Fruit fly (Drosophila melanogaster) whole organism, embryonic: ENCODE data around the gene lbl.

Experiments used
- Bdp1 ChIP-seq: fragments of 200-800 bp; sonication (Bioruptor generic); optimal IDR thresholded peaks from 3 replicates; lab custom pipeline; 2016; ENCODE audit warnings: missing biosample characterization, missing genetic modification characterization
- CG11560 ChIP-seq: fragments of 200-800 bp; sonication (Bioruptor generic); IDR thresholded peaks from 3 replicates; pipeline ENCODE4 v1.3.6; 2022; ENCODE audit warnings: missing biosample characterization, missing genetic modification characterization
- CG1529 ChIP-seq: fragments of 200-800 bp; sonication (Bioruptor generic); optimal IDR thresholded peaks from 3 replicates; lab custom pipeline; 2018; ENCODE audit warnings: missing biosample characterization, missing genetic modification characterization
- CG1602 ChIP-seq: fragments of 200-800 bp; sonication (Bioruptor generic); optimal IDR thresholded peaks from 3 replicates; lab custom pipeline; 2016; ENCODE audit warnings: missing biosample characterization, missing genetic modification characterization
- CG17328 ChIP-seq: fragments of 200-800 bp; sonication (Bioruptor generic); IDR thresholded peaks from 2 replicates; pipeline ENCODE4 v1.3.6; 2022; ENCODE audit warnings: missing biosample characterization, missing genetic modification characterization
- CG17385 ChIP-seq: fragments of 200-800 bp; sonication (Bioruptor generic); optimal IDR thresholded peaks from 3 replicates; lab custom pipeline; 2018; ENCODE audit warnings: missing biosample characterization, mild to moderate bottlenecking, missing genetic modification characterization
- CG17568 ChIP-seq: fragments of 200-800 bp; sonication (Bioruptor generic); optimal IDR thresholded peaks from 2 replicates; lab custom pipeline; 2018; ENCODE audit warnings: missing biosample characterization, mild to moderate bottlenecking, missing genetic modification characterization, moderate library complexity
- CG17802 ChIP-seq: fragments of 200-800 bp; sonication (Bioruptor generic); optimal IDR thresholded peaks from 2 replicates; lab custom pipeline; 2018; ENCODE audit warnings: missing biosample characterization, mild to moderate bottlenecking, missing genetic modification characterization, moderate library complexity
- CG1792 ChIP-seq: fragments of 200-800 bp; sonication (Bioruptor generic); optimal IDR thresholded peaks from 2 replicates; lab custom pipeline; 2016; ENCODE audit warnings: missing biosample characterization, missing genetic modification characterization
- CG18764 ChIP-seq: fragments of 200-800 bp; sonication (Bioruptor generic); optimal IDR thresholded peaks from 3 replicates; lab custom pipeline; 2016; ENCODE audit warnings: missing biosample characterization, missing genetic modification characterization
- CG31224 ChIP-seq: fragments of 200-800 bp; sonication (Bioruptor generic); IDR thresholded peaks from 2 replicates; pipeline ENCODE4 v1.3.6; 2022; ENCODE audit warnings: missing biosample characterization, missing genetic modification characterization
- CG31441 ChIP-seq: fragments of 200-800 bp; sonication (Bioruptor generic); IDR thresholded peaks from 2 replicates; pipeline ENCODE4 v1.3.6; 2022; ENCODE audit warnings: missing biosample characterization, missing genetic modification characterization
- CG32532 ChIP-seq: fragments of 200-800 bp; sonication (Bioruptor generic); IDR thresholded peaks from 2 replicates; pipeline ENCODE4 v1.3.6; 2022; ENCODE audit warnings: missing biosample characterization, missing genetic modification characterization
- CG32772 ChIP-seq: fragments of 200-800 bp; sonication (Bioruptor generic); IDR thresholded peaks from 2 replicates; pipeline ENCODE4 v1.3.6; 2022; ENCODE audit warnings: missing biosample characterization, missing genetic modification characterization
- CG4424 ChIP-seq: fragments of 200-800 bp; sonication (Bioruptor generic); optimal IDR thresholded peaks from 3 replicates; lab custom pipeline; 2016; ENCODE audit warnings: missing biosample characterization, missing genetic modification characterization
- CG5180 ChIP-seq: fragments of 200-800 bp; sonication (Bioruptor generic); optimal IDR thresholded peaks from 3 replicates; lab custom pipeline; 2017; ENCODE audit warnings: missing biosample characterization, missing genetic modification characterization, mild to moderate bottlenecking, moderate library complexity, missing genetic modification reagents
- CG7271 ChIP-seq: fragments of 200-800 bp; sonication (Bioruptor generic); optimal IDR thresholded peaks from 2 replicates; lab custom pipeline; 2018; ENCODE audit warnings: missing biosample characterization, mild to moderate bottlenecking, missing genetic modification characterization, moderate library complexity
- CTCF ChIP-seq: fragments of 200-800 bp; sonication (Bioruptor generic); optimal IDR thresholded peaks from 2 replicates; lab custom pipeline; 2017; ENCODE audit warnings: missing biosample characterization, mild to moderate bottlenecking, missing genetic modification characterization, moderate library complexity
- CoRest ChIP-seq: fragments of 200-800 bp; sonication (Bioruptor generic); optimal IDR thresholded peaks from 3 replicates; lab custom pipeline; 2018; ENCODE audit warnings: missing biosample characterization, mild to moderate bottlenecking, missing genetic modification characterization, moderate library complexity
- Dip3 ChIP-seq: fragments of 200-800 bp; sonication (Bioruptor generic); optimal IDR thresholded peaks from 3 replicates; lab custom pipeline; 2016; ENCODE audit warnings: missing biosample characterization, missing genetic modification characterization
- Dll ChIP-seq: fragments of 200-800 bp; sonication (Bioruptor generic); IDR thresholded peaks from 4 replicates; pipeline ENCODE4 v1.3.6; 2022; ENCODE audit warnings: missing biosample characterization, missing genetic modification characterization; ENCODE audit not compliant: partially characterized antibody
- E2f2 ChIP-seq: fragments of 200-800 bp; sonication (Bioruptor generic); IDR thresholded peaks from 2 replicates; pipeline ENCODE4 v1.3.6; 2022; ENCODE audit warnings: missing biosample characterization, missing genetic modification characterization
- Fer3 ChIP-seq: fragments of 200-800 bp; sonication (Bioruptor generic); optimal IDR thresholded peaks from 2 replicates; lab custom pipeline; 2018; ENCODE audit warnings: missing biosample characterization, mild to moderate bottlenecking, missing genetic modification characterization, moderate library complexity
- H2.0 ChIP-seq: fragments of 200-800 bp; sonication (Bioruptor generic); IDR thresholded peaks from 2 replicates; pipeline ENCODE4 v1.3.6; 2022; ENCODE audit warnings: missing biosample characterization, missing genetic modification characterization
- HmgD ChIP-seq: fragments of 200-800 bp; sonication (Bioruptor generic); optimal IDR thresholded peaks from 3 replicates; lab custom pipeline; 2016; ENCODE audit warnings: missing biosample characterization, missing genetic modification characterization
- MBD-R2 ChIP-seq: fragments of 200-800 bp; sonication (Bioruptor generic); IDR thresholded peaks from 2 replicates; pipeline ENCODE4 v1.3.6; 2022; ENCODE audit warnings: missing biosample characterization, missing genetic modification characterization
- Nf-YA ChIP-seq: fragments of 200-800 bp; sonication (Bioruptor generic); IDR thresholded peaks from 2 replicates; pipeline ENCODE4 v1.3.6; 2022; ENCODE audit warnings: missing biosample characterization, missing genetic modification characterization
- Poxn ChIP-seq: fragments of 200-800 bp; sonication (Bioruptor generic); IDR thresholded peaks from 2 replicates; pipeline ENCODE4 v1.3.6; 2022; ENCODE audit warnings: missing biosample characterization, missing genetic modification characterization
- Rx ChIP-seq: fragments of 200-800 bp; sonication (Bioruptor generic); IDR thresholded peaks from 2 replicates; pipeline ENCODE4 v1.3.6; 2022; ENCODE audit warnings: missing biosample characterization, missing genetic modification characterization
- Ssrp ChIP-seq: fragments of 200-800 bp; sonication (Bioruptor generic); optimal IDR thresholded peaks from 2 replicates; lab custom pipeline; 2018; ENCODE audit warnings: missing biosample characterization, mild to moderate bottlenecking, missing genetic modification characterization, moderate library complexity
- abd-A ChIP-seq: fragments of 200-800 bp; sonication (Bioruptor generic); optimal IDR thresholded peaks from 3 replicates; lab custom pipeline; 2019; ENCODE audit warnings: missing biosample characterization, mild to moderate bottlenecking, missing genetic modification characterization, moderate library complexity
- ase ChIP-seq: fragments of 200-800 bp; sonication (Bioruptor generic); IDR thresholded peaks from 3 replicates; pipeline ENCODE4 v1.3.6; 2022; ENCODE audit warnings: missing biosample characterization, missing genetic modification characterization
- ash1 ChIP-seq: fragments of 200-800 bp; sonication (Bioruptor generic); optimal IDR thresholded peaks from 2 replicates; lab custom pipeline; 2018; ENCODE audit warnings: missing biosample characterization, mild to moderate bottlenecking, missing genetic modification characterization
- bowl ChIP-seq: fragments of 200-800 bp; sonication (Bioruptor generic); IDR thresholded peaks from 2 replicates; pipeline ENCODE4 v1.3.6; 2022; ENCODE audit warnings: missing biosample characterization, missing genetic modification characterization
- cas ChIP-seq: fragments of 200-800 bp; sonication (Bioruptor generic); IDR thresholded peaks from 2 replicates; pipeline ENCODE4 v1.3.6; 2022; ENCODE audit warnings: missing biosample characterization, missing genetic modification characterization
- crc ChIP-seq: fragments of 200-800 bp; sonication (Bioruptor generic); optimal IDR thresholded peaks from 2 replicates; lab custom pipeline; 2016; ENCODE audit warnings: missing biosample characterization, missing genetic modification characterization
- croc ChIP-seq: fragments of 200-800 bp; sonication (Bioruptor generic); conservative IDR thresholded peaks from 3 replicates; pipeline ENCODE4 v1.3.6; 2022; ENCODE audit warnings: missing biosample characterization, missing genetic modification characterization
- da ChIP-seq: fragments of 200-800 bp; sonication (Bioruptor generic); optimal IDR thresholded peaks from 2 replicates; lab custom pipeline; 2016; ENCODE audit warnings: missing biosample characterization, missing genetic modification characterization
- danr ChIP-seq: fragments of 200-800 bp; sonication (Bioruptor generic); IDR thresholded peaks from 2 replicates; pipeline ENCODE4 v1.3.6; 2022; ENCODE audit warnings: missing biosample characterization, missing genetic modification characterization
- gt ChIP-seq: fragments of 200-800 bp; sonication (Bioruptor generic); IDR thresholded peaks from 2 replicates; pipeline ENCODE4 v1.3.6; 2022; ENCODE audit warnings: missing biosample characterization, missing genetic modification characterization
- hbn ChIP-seq: fragments of 200-800 bp; sonication (Bioruptor generic); IDR thresholded peaks from 2 replicates; pipeline ENCODE4 v1.3.6; 2022; ENCODE audit warnings: missing biosample characterization, missing genetic modification characterization; ENCODE audit not compliant: partially characterized antibody
- inv ChIP-seq: fragments of 200-800 bp; sonication (Bioruptor generic); IDR thresholded peaks from 2 replicates; pipeline ENCODE4 v1.3.6; 2022; ENCODE audit warnings: missing biosample characterization, missing genetic modification characterization; ENCODE audit not compliant: partially characterized antibody
- jing ChIP-seq: fragments of 200-800 bp; sonication (Bioruptor generic); optimal IDR thresholded peaks from 2 replicates; lab custom pipeline; 2018; ENCODE audit warnings: missing biosample characterization, mild to moderate bottlenecking, missing genetic modification characterization
- ken ChIP-seq: fragments of 200-800 bp; sonication (Bioruptor generic); IDR thresholded peaks from 3 replicates; pipeline ENCODE4 v1.3.6; 2022; ENCODE audit warnings: missing biosample characterization, missing genetic modification characterization
- lbe ChIP-seq: fragments of 200-800 bp; sonication (Bioruptor generic); optimal IDR thresholded peaks from 2 replicates; lab custom pipeline; 2016; ENCODE audit warnings: missing biosample characterization, mild to moderate bottlenecking, missing genetic modification characterization
- mam ChIP-seq: fragments of 200-800 bp; sonication (Bioruptor generic); optimal IDR thresholded peaks from 3 replicates; lab custom pipeline; 2016; ENCODE audit warnings: missing biosample characterization, missing genetic modification characterization
- pb ChIP-seq: fragments of 200-800 bp; sonication (Bioruptor generic); optimal IDR thresholded peaks from 3 replicates; lab custom pipeline; 2016; ENCODE audit warnings: missing biosample characterization, missing genetic modification characterization
- seq ChIP-seq: fragments of 200-800 bp; sonication (Bioruptor generic); IDR thresholded peaks from 2 replicates; pipeline ENCODE4 v1.3.6; 2022; ENCODE audit warnings: missing biosample characterization, missing genetic modification characterization
- sima ChIP-seq: fragments of 200-800 bp; sonication (Bioruptor generic); optimal IDR thresholded peaks from 2 replicates; lab custom pipeline; 2016; ENCODE audit warnings: missing biosample characterization, missing genetic modification characterization
- ssp ChIP-seq: fragments of 200-800 bp; sonication (Bioruptor generic); IDR thresholded peaks from 2 replicates; pipeline ENCODE4 v1.3.6; 2022; ENCODE audit warnings: missing biosample characterization, missing genetic modification characterization
- stc ChIP-seq: fragments of 200-800 bp; sonication (Bioruptor generic); IDR thresholded peaks from 2 replicates; pipeline ENCODE4 v1.3.6; 2022; ENCODE audit warnings: missing biosample characterization, missing genetic modification characterization
- ttk ChIP-seq: fragments of 200-800 bp; sonication (Bioruptor generic); IDR thresholded peaks from 2 replicates; pipeline ENCODE4 v2.1.2; 2022; ENCODE audit warnings: missing biosample characterization, missing genetic modification characterization
- tup ChIP-seq: fragments of 200-800 bp; sonication (Bioruptor generic); optimal IDR thresholded peaks from 2 replicates; lab custom pipeline; 2016; ENCODE audit warnings: missing biosample characterization, mild to moderate bottlenecking, missing genetic modification characterization, moderate library complexity
- vvl ChIP-seq: fragments of 200-800 bp; sonication (Bioruptor generic); IDR thresholded peaks from 2 replicates; pipeline ENCODE4 v1.3.6; 2022; ENCODE audit warnings: missing biosample characterization, missing genetic modification characterization

Gene lbl

dm6 chr3R:21408372-21408771 lies 25.6 kb downstream of the lbl start (continued):
- TF ChIP-seq CG7271 (no peak), ash1 (GFP tag; lab: Kevin White, UChicago) (no peak), Nf-YA (GFP tag; lab: Robert Waterston, UW) (no peak), da (GFP tag; lab: Kevin White, UChicago) (no peak), cas (GFP tag; lab: Robert Waterston, UW) (0 out of 2 replicates have a peak, but pooled peaks have one; percentile 35), Ssrp (tag; lab: Kevin White, UChicago) (no peak), croc (GFP tag; lab: Robert Waterston, UW) (no peak), CG32772 (GFP tag; lab: Robert Waterston, UW) (no peak), CG17802 (tag; lab: Kevin White, UChicago) (no peak), Bdp1 (GFP tag; lab: Kevin White, UChicago) (peak; percentile 21), mam (GFP tag; lab: Kevin White, UChicago) (no peak), CG31224 (GFP tag; lab: Robert Waterston, UW) (no peak), CG5180 (GFP tag; lab: Kevin White, UChicago) (no peak), Dll (no peak), CG17568 (GFP tag; lab: Kevin White, UChicago) (no peak), CG32532 (GFP tag; lab: Robert Waterston, UW) (peak; percentile 63), ase (GFP tag; lab: Robert Waterston, UW) (0 out of 3 replicates have a peak, but pooled peaks have one; percentile 40), jing (GFP tag; lab: Kevin White, UChicago) (no peak), CG17385 (GFP tag; lab: Kevin White, UChicago) (no peak), CG1602 (GFP tag; lab: Kevin White, UChicago) (no peak), CG31441 (no peak), ttk (GFP tag; lab: Robert Waterston, UW) (peak; percentile 15; the same call in 1 of the 2 replicates), danr (GFP tag; lab: Robert Waterston, UW) (no peak), gt (GFP tag; lab: Robert Waterston, UW) (no peak), ssp (no peak), crc (GFP tag; lab: Kevin White, UChicago) (no peak), CG18764 (GFP tag; lab: Kevin White, UChicago) (no peak), Dip3 (GFP tag; lab: Kevin White, UChicago) (no peak), bowl (GFP tag; lab: Robert Waterston, UW) (no peak), stc (GFP tag; lab: Robert Waterston, UW) (no peak), sima (GFP tag; lab: Kevin White, UChicago) (no peak), CG11560 (peak; percentile 84), inv (GFP tag; lab: Robert Waterston, UW) (no peak), CG17328 (GFP tag; lab: Robert Waterston, UW) (no peak), CG1529 (GFP tag; lab: Kevin White, UChicago) (no peak), CoRest (tag; lab: Kevin White, UChicago) (peak; percentile 25), hbn (no peak), pb (no peak), Poxn (GFP tag; lab: Robert Waterston, UW) (no peak), Rx (GFP tag; lab: Robert Waterston, UW) (no peak), HmgD (GFP tag; lab: Kevin White, UChicago) (peak; percentile 92), CG1792 (GFP tag; lab: Kevin White, UChicago) (no peak), vvl (GFP tag; lab: Robert Waterston, UW) (peak; percentile 75), H2.0 (GFP tag; lab: Robert Waterston, UW) (no peak), MBD-R2 (GFP tag; lab: Robert Waterston, UW) (peak; percentile 73), CTCF (GFP tag; lab: Kevin White, UChicago) (peak; percentile 95), Fer3 (tag; lab: Kevin White, UChicago) (no peak), E2f2 (peak; percentile 54; the same call in 1 of the 2 replicates), CG4424 (no peak), seq (no peak), ken (GFP tag; lab: Robert Waterston, UW) (peak; percentile 27; the same call in 2 of the 3 replicates), abd-A (no peak), tup (no peak), lbe (GFP tag; lab: Kevin White, UChicago) (no peak)
